Fruit fly (Drosophila melanogaster) whole organism, pupa: ENCODE measurements around the gene TkR86C.
A peak's percentile ranks its signal among the peaks of the same experiment; 100 is the strongest.

ENCODE experiments used
- CG15710 ChIP-seq: fragments of 200-800 bp; sonication (Bioruptor generic); optimal IDR thresholded peaks from 2 replicates; lab custom pipeline; 2018; ENCODE audit warnings: missing biosample characterization, mild to moderate bottlenecking, missing genetic modification characterization, moderate library complexity
- CG32121 ChIP-seq: fragments of 200-800 bp; sonication (Bioruptor generic); IDR thresholded peaks from 2 replicates; pipeline ENCODE4 v1.3.6; 2022; ENCODE audit warnings: missing biosample characterization, missing genetic modification characterization
- CG4496 ChIP-seq: fragments of 200-800 bp; sonication (Bioruptor generic); IDR thresholded peaks from 3 replicates; pipeline ENCODE4 v1.3.6; 2022; ENCODE audit warnings: missing biosample characterization, missing genetic modification characterization
- CG8159 ChIP-seq: fragments of 200-800 bp; sonication (Bioruptor generic); optimal IDR thresholded peaks from 3 replicates; lab custom pipeline; 2018; ENCODE audit warnings: missing biosample characterization, mild to moderate bottlenecking, missing genetic modification characterization, moderate library complexity
- CG8301 ChIP-seq: fragments of 200-800 bp; sonication (Bioruptor generic); optimal IDR thresholded peaks from 2 replicates; lab custom pipeline; 2018; ENCODE audit warnings: missing biosample characterization, mild to moderate bottlenecking, missing genetic modification characterization
- CG9948 ChIP-seq: fragments of 200-800 bp; sonication (Bioruptor generic); optimal IDR thresholded peaks from 2 replicates; lab custom pipeline; 2018; ENCODE audit warnings: missing biosample characterization, mild to moderate bottlenecking, missing genetic modification characterization, moderate library complexity
- D1 ChIP-seq: fragments of 200-800 bp; sonication (Bioruptor generic); optimal IDR thresholded peaks from 2 replicates; lab custom pipeline; 2018; ENCODE audit warnings: missing biosample characterization, mild to moderate bottlenecking, missing genetic modification characterization, moderate library complexity
- EcR ChIP-seq: fragments of 200-800 bp; sonication (Bioruptor generic); optimal IDR thresholded peaks from 3 replicates; lab custom pipeline; 2019; ENCODE audit warnings: missing biosample characterization, missing genetic modification characterization, mild to moderate bottlenecking, moderate library complexity, missing genetic modification reagents
- Pif1A ChIP-seq: fragments of 200-800 bp; sonication (Bioruptor generic); optimal IDR thresholded peaks from 3 replicates; lab custom pipeline; 2016; ENCODE audit warnings: missing biosample characterization, missing genetic modification characterization
- Pif1B ChIP-seq: fragments of 200-800 bp; sonication (Bioruptor generic); optimal IDR thresholded peaks from 3 replicates; lab custom pipeline; 2016; ENCODE audit warnings: missing biosample characterization, missing genetic modification characterization
- Snoo ChIP-seq: fragments of 200-800 bp; sonication (Bioruptor generic); optimal IDR thresholded peaks from 3 replicates; lab custom pipeline; 2017; ENCODE audit warnings: missing biosample characterization, mild to moderate bottlenecking, missing genetic modification characterization, inconsistent platforms
- fd96Ca ChIP-seq: fragments of 200-800 bp; sonication (Bioruptor generic); IDR thresholded peaks from 3 replicates; pipeline ENCODE4 v1.3.6; 2022; ENCODE audit warnings: missing biosample characterization, missing genetic modification characterization
- gl ChIP-seq: fragments of 200-800 bp; sonication (Bioruptor generic); optimal IDR thresholded peaks from 2 replicates; lab custom pipeline; 2018; ENCODE audit warnings: missing biosample characterization, mild to moderate bottlenecking, missing genetic modification characterization
- rn ChIP-seq: fragments of 200-800 bp; sonication (Bioruptor generic); IDR thresholded peaks from 2 replicates; pipeline ENCODE4 v1.3.6; 2022; ENCODE audit warnings: missing biosample characterization, missing genetic modification characterization

DNA sequence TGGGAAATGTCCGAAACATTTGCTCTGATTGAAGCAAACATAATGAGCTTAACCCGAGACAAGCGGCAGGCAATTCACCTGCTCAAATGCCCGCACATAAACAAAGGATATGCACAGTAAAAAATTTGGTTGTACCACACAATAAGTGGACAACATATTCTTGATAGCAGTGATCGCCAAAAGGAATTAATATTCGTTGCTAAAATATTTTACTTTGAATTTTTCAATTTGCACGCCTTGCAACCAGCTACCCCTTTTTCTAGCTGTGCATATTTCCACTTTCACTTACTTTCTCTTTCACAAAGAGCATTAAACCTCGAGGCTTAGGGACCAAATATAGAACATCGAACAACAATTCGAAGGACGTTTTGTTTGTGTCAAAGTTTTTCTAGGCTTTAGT, 3.4 kb downstream of the TkR86C start:
- TF ChIP-seq fd96Ca (GFP tag; lab: Robert Waterston, UW), result 0 out of 3 replicates have a peak, but pooled peaks have one; percentile 19
- no peak for TF ChIP-seq CG32121 (GFP tag; lab: Robert Waterston, UW)
- no peak for TF ChIP-seq D1 (tag; lab: Kevin White, UChicago)
- TF ChIP-seq EcR (GFP tag; lab: Kevin White, UChicago), result no peak
- no peak for TF ChIP-seq Pif1B (GFP tag; lab: Kevin White, UChicago)
- no peak for TF ChIP-seq CG15710
- no peak for TF ChIP-seq Snoo (tag; lab: Kevin White, UChicago)
- no peak for TF ChIP-seq CG4496 (GFP tag; lab: Robert Waterston, UW)
- TF ChIP-seq CG8301 (tag; lab: Kevin White, UChicago), result no peak
- TF ChIP-seq rn (GFP tag; lab: Robert Waterston, UW), result no peak
- no peak for TF ChIP-seq CG9948
- TF ChIP-seq Pif1A, result no peak
- TF ChIP-seq CG8159 (tag; lab: Kevin White, UChicago), result no peak
- no peak for TF ChIP-seq gl (tag; lab: Kevin White, UChicago)
